Worm (Caenorhabditis elegans): ENCODE data around the gene cpg-7.

Gene cpg-7

DNA sequence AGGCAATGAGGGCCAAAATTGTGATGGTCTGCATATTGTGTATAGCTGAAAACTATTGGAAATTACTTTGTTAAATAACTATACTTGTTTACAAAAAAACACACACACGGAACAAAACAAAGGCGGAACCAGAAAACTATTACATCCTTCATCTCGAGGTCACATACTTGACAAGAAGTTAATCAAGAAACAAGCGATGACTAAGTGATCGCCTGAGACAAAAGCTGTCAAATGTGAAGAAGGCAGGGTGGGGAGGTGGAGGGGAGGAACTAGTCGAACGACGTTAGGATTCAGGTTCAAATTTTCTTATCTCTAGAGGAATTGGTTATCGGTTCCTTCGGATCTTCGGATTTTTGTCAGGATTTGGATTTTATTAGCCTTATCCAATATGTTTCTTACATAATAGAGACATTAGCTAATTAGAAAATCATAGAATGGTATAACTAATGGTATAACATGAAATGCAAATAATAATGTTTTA is at the start of gene cpg-7:
cpg-7 (minus strand) TSS at position 51 of the 481 bp plus-strand sequence.
- TF ChIP-seq F39B2.1 (GFP tag; IDR thresholded peaks at IDR 0.05) (no peak), lin-35 (GFP tag; optimal IDR thresholded peaks at IDR 0.05) (no peak), bed-1 (GFP tag; IDR thresholded peaks at IDR 0.05) (no peak), madf-3 (GFP tag; IDR thresholded peaks at IDR 0.05) (no peak), hrde-1 (tag; optimal IDR thresholded peaks at IDR 0.05; ENCODE audit: borderline replicate concordance) (no peak), F37B4.10 (GFP tag; IDR thresholded peaks at IDR 0.05) (no peak), B0019.2 (GFP tag; conservative IDR thresholded peaks at IDR 0.05) (no peak), tbp1 (GFP tag; optimal IDR thresholded peaks at IDR 0.05) (no peak), Y53G8AR.9 (GFP tag; conservative IDR thresholded peaks at IDR 0.05) (no peak)

DNA sequence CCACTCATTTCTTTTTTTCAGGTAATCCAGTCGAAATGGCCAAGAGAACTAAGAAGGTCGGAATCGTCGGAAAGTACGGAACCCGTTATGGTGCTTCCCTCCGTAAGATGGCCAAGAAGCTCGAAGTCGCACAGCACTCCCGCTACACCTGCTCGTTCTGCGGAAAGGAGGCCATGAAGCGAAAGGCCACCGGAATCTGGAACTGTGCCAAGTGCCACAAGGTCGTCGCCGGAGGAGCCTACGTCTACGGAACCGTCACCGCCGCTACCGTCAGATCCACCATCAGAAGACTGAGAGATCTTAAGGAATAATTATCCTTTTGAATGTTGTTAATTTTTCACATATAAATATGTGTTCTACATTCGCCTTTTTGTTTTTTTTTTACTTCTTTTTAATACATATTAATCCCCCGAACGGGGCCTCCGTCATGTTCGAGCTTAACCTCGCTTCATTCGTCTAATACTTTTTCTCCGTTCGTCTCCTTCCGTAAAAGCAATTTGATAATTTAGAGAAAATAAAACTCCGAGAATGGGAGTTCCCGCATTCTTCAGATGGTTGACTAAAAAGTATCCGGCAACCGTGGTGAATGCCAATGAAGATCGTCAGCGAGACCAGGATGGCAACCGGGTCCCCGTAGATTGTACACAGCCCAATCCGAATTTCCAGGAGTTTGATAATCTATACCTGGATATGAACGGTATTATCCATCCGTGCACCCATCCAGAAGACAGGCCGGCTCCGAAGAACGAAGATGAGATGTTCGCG is 46.4 kb upstream of the cpg-7 start, which contains the start of the genes rpl-43 and xrn-2:
rpl-43 (plus strand) TSS at position 36 of the 765 bp plus-strand sequence.
xrn-2 (plus strand) TSS at position 510 of the 765 bp plus-strand sequence.
- TF ChIP-seq mxl-1 (tag; optimal IDR thresholded peaks at IDR 0.05) (no peak), egrh-3 (GFP tag; IDR thresholded peaks at IDR 0.05) (peak; percentile 67), ztf-25 (GFP tag; IDR thresholded peaks at IDR 0.05) (0 out of 2 replicates have a peak, but pooled peaks have one; percentile 45), hmg-20 (GFP tag; IDR thresholded peaks at IDR 0.05) (peak; percentile 76), nhr-80 (tag; optimal IDR thresholded peaks at IDR 0.05) (no peak), F55B11.4 (tag; optimal IDR thresholded peaks at IDR 0.05; ENCODE audit: borderline replicate concordance, insufficient read depth) (no peak), lsl-1 (GFP tag; optimal IDR thresholded peaks at IDR 0.05) (peak; percentile 58), hmg-1.2 (GFP tag; IDR thresholded peaks at IDR 0.05) (peak; percentile 39), ztf-26 (tag; optimal IDR thresholded peaks at IDR 0.05) (no peak), lsy-27 (tag; optimal IDR thresholded peaks at IDR 0.05; ENCODE audit: borderline replicate concordance, insufficient read depth) (no peak), ccch-3 (GFP tag; optimal IDR thresholded peaks at IDR 0.05) (no peak), B0019.2 (GFP tag; conservative IDR thresholded peaks at IDR 0.05) (no peak), hrde-1 (tag; optimal IDR thresholded peaks at IDR 0.05; ENCODE audit: borderline replicate concordance) (peak; percentile 94), Y95B8A.8 (GFP tag; IDR thresholded peaks at IDR 0.05) (peak; percentile 89), snpc-1.1 (tag; optimal IDR thresholded peaks at IDR 0.05; ENCODE audit: insufficient read depth) (peak; percentile 77), K11D2.4 (GFP tag; IDR thresholded peaks at IDR 0.05) (no peak), egl-18 (GFP tag; IDR thresholded peaks at IDR 0.05) (no peak), sptf-2 (GFP tag; optimal IDR thresholded peaks at IDR 0.05) (no peak), ztf-6 (GFP tag; IDR thresholded peaks at IDR 0.05) (no peak), mel-28 (tag; optimal IDR thresholded peaks at IDR 0.05; ENCODE audit: borderline replicate concordance) (no peak), repo-1 (tag; optimal IDR thresholded peaks at IDR 0.05) (peak; percentile 56), C17E4.6 (GFP tag; IDR thresholded peaks at IDR 0.05) (peak; percentile 65; the same call in 1 of the 2 replicates), rec-8 (tag; optimal IDR thresholded peaks at IDR 0.05) (peak in 1 of 2 experiments; percentile 70), Y67H2A.10 (GFP tag; conservative IDR thresholded peaks at IDR 0.05) (no peak), ztf-3 (GFP tag; optimal IDR thresholded peaks at IDR 0.05) (no peak), dpl-1 (GFP tag; optimal IDR thresholded peaks at IDR 0.05) (no peak), ama-1 (optimal IDR thresholded peaks at IDR 0.05) (no peak), ama-1 (GFP tag; optimal IDR thresholded peaks at IDR 0.05) (peak in 1 of 2 experiments; percentile 62), xnd-1 (tag; optimal IDR thresholded peaks at IDR 0.05) (peak; percentile 58), Y53G8AR.9 (GFP tag; conservative IDR thresholded peaks at IDR 0.05) (peak; percentile 83), lin-26 (GFP tag; IDR thresholded peaks at IDR 0.05) (peak; percentile 77; the same call in 1 of the 2 replicates), ztf-22 (GFP tag; optimal IDR thresholded peaks at IDR 0.05) (no peak), F57A8.1 (GFP tag; optimal IDR thresholded peaks at IDR 0.05) (no peak), efl-1 (GFP tag; optimal IDR thresholded peaks at IDR 0.05) (peak; percentile 7), ekl-4 (GFP tag; IDR thresholded peaks at IDR 0.05) (peak; percentile 89), pha-4 (tag; optimal IDR thresholded peaks at IDR 0.05) (no peak), attf-6 (GFP tag; IDR thresholded peaks at IDR 0.05) (peak; percentile 87), let-526 (GFP tag; IDR thresholded peaks at IDR 0.05) (no peak)

Measured in whole organism, young adult.